Worm (Caenorhabditis elegans): Measurements from ENCODE around the gene F25H8.2.
"Not testable (repeated sequence)": the region's sequence is repeated elsewhere in the genome, so short reads cannot be mapped to it uniquely, and the experiment has no call there.

- not testable (repeated sequence) for TF ChIP-seq mec-3 (tag; optimal IDR thresholded peaks at IDR 0.05; ENCODE audit: borderline replicate concordance); pha-2 (tag; optimal IDR thresholded peaks at IDR 0.05); dve-1 (tag; optimal IDR thresholded peaks at IDR 0.05); ama-1 (optimal IDR thresholded peaks at IDR 0.05); K09A11.1 (tag; optimal IDR thresholded peaks at IDR 0.05; ENCODE audit: insufficient read depth); hlh-15 (tag; optimal IDR thresholded peaks at IDR 0.05)
Measured at ce11 chrIV:9893649-9894048, 38.4 kb upstream of the F25H8.2 start, which contains the start of gene sss-1.

Measured in whole organism, late embryonic.